Worm (Caenorhabditis elegans) whole organism, early embryonic: ENCODE data around the gene M163.5.

ENCODE experiments used
- flt-1 ChIP-seq: fragments of 200-800 bp; sonication (Bioruptor generic); IDR thresholded peaks from 2 replicates; pipeline ENCODE4 v1.3.6; 2022; ENCODE audit warnings: missing genetic modification characterization, missing compliant biosample characterization
- scrt-1 ChIP-seq: fragments of 200-800 bp; sonication (Bioruptor generic); IDR thresholded peaks from 2 replicates; pipeline ENCODE4 v1.3.6; 2022; ENCODE audit warnings: missing genetic modification characterization, missing compliant biosample characterization

ce11 chrX:14499830-14500409 lies 26.1 kb downstream of the M163.5 start:
- TF ChIP-seq flt-1 (no peak), scrt-1 (GFP tag; lab: Robert Waterston, UW) (no peak)
